Worm (Caenorhabditis elegans) whole organism, L4 larva: ENCODE results near the gene F59B1.4.
"Not testable (repeated sequence)": the region's sequence is repeated elsewhere in the genome, so short reads cannot be mapped to it uniquely, and the experiment has no call there.

ENCODE experiments used
- Y105C5A.15 ChIP-seq: fragments of 200-800 bp; sonication (Bioruptor generic); IDR thresholded peaks from 2 replicates; pipeline ENCODE4 v1.3.6; 2022; ENCODE audit warnings: missing genetic modification characterization, missing compliant biosample characterization
- ZK337.2 ChIP-seq: fragments of 200-800 bp; sonication (Bioruptor generic); IDR thresholded peaks from 2 replicates; pipeline ENCODE4 v1.3.6; 2022; ENCODE audit warnings: missing genetic modification reagents, missing genetic modification characterization, missing compliant biosample characterization
- ZK546.5 ChIP-seq, 2 experiments: sonication (generic microtip); optimal IDR thresholded peaks; 2 replicates each; lab custom pipeline; 2017; ENCODE audit warnings: missing biosample characterization in 2 of 2, missing genetic modification characterization in 2 of 2
- aha-1 ChIP-seq: fragments of 150-350 bp; peaks from one replicate; lab custom pipeline; 2014; ENCODE audit warnings: missing biosample characterization, missing genetic modification characterization
- ama-1 ChIP-seq: fragments of 150-350 bp; optimal IDR thresholded peaks from 2 replicates; lab custom pipeline; 2014; ENCODE audit warnings: inconsistent platforms, mixed read lengths
- arid-1 ChIP-seq: fragments of 200-800 bp; sonication (Bioruptor generic); conservative IDR thresholded peaks from 2 replicates; pipeline ENCODE4 v1.3.6; 2022; ENCODE audit warnings: missing genetic modification reagents, missing genetic modification characterization, missing compliant biosample characterization
- attf-4 ChIP-seq: sonication (generic microtip); optimal IDR thresholded peaks from 3 replicates; lab custom pipeline; 2017; ENCODE audit warnings: missing biosample characterization, missing genetic modification characterization
- ceh-20 ChIP-seq: fragments of 200-800 bp; sonication (Bioruptor generic); IDR thresholded peaks from 2 replicates; pipeline ENCODE4 v1.3.6; 2022; ENCODE audit warnings: missing genetic modification reagents, missing genetic modification characterization, missing compliant biosample characterization
- daf-12 ChIP-seq: fragments of 150-350 bp; optimal IDR thresholded peaks from 2 replicates; lab custom pipeline; 2014; ENCODE audit warnings: missing biosample characterization, missing genetic modification reagents, missing genetic modification characterization
- daf-16 ChIP-seq, 3 experiments: sonication (generic microtip); optimal IDR thresholded peaks; 2 replicates each; lab custom pipeline; 2016 to 2017; ENCODE audit warnings: missing genetic modification characterization in 3 of 3, missing genetic modification reagents in 3 of 3, mild to moderate bottlenecking in 2 of 3, missing compliant biosample characterization in 2 of 3, missing biosample characterization in 1 of 3, moderate library complexity in 1 of 3
- dmd-6 ChIP-seq: fragments of 200-800 bp; sonication (Bioruptor generic); IDR thresholded peaks from 2 replicates; pipeline ENCODE4 v1.3.6; 2022; ENCODE audit warnings: missing genetic modification reagents, missing genetic modification characterization, missing compliant biosample characterization
- duxl-1 ChIP-seq: sonication (generic microtip); optimal IDR thresholded peaks from 2 replicates; lab custom pipeline; 2016; ENCODE audit warnings: mild to moderate bottlenecking, missing genetic modification characterization, moderate library complexity, missing compliant biosample characterization; ENCODE audit not compliant: poor library complexity
- dve-1 ChIP-seq: sonication (generic microtip); optimal IDR thresholded peaks from 2 replicates; lab custom pipeline; 2017; ENCODE audit warnings: antibody characterized with exemption, mild to moderate bottlenecking, missing genetic modification characterization, missing compliant biosample characterization; ENCODE audit not compliant: insufficient read depth
- hif-1 ChIP-seq, 2 experiments: sonication (generic microtip); optimal IDR thresholded peaks; 2 replicates each; lab custom pipeline; 2016 to 2017; ENCODE audit warnings: missing compliant biosample characterization in 2 of 2, missing genetic modification characterization in 2 of 2, missing genetic modification reagents in 2 of 2, missing genotype in 2 of 2, mild to moderate bottlenecking in 1 of 2
- hmg-1.1 ChIP-seq: fragments of 200-800 bp; sonication (Bioruptor generic); IDR thresholded peaks from 2 replicates; pipeline ENCODE4 v1.3.6; 2022; ENCODE audit warnings: missing genetic modification reagents, missing genetic modification characterization, missing compliant biosample characterization
- jun-1 ChIP-seq: fragments of 150-350 bp; optimal IDR thresholded peaks from 2 replicates; lab custom pipeline; 2014; ENCODE audit warnings: missing biosample characterization, missing genetic modification reagents, missing genetic modification characterization
- lin-39 ChIP-seq: fragments of 150-350 bp; optimal IDR thresholded peaks from 2 replicates; lab custom pipeline; 2014; ENCODE audit warnings: missing biosample characterization, missing genetic modification reagents, missing genetic modification characterization
- lir-3 ChIP-seq: sonication (generic microtip); optimal IDR thresholded peaks from 2 replicates; lab custom pipeline; 2016; ENCODE audit warnings: mild to moderate bottlenecking, missing genetic modification characterization, missing compliant biosample characterization
- mdl-1 ChIP-seq, 2 experiments: fragments of 150-350 bp in 1 of 2; sonication (generic microtip) in 1 of 2; optimal IDR thresholded peaks; 2 replicates each; lab custom pipeline; 2014 to 2017; ENCODE audit warnings: missing biosample characterization in 2 of 2, missing genetic modification characterization in 2 of 2
- mdt-29 ChIP-seq: fragments of 200-800 bp; sonication (Bioruptor generic); IDR thresholded peaks from 2 replicates; pipeline ENCODE4 v1.3.6; 2022; ENCODE audit warnings: missing genetic modification reagents, missing genetic modification characterization, missing compliant biosample characterization
- mxl-2 ChIP-seq: fragments of 200-800 bp; sonication (Bioruptor generic); conservative IDR thresholded peaks from 2 replicates; pipeline ENCODE4 v1.3.6; 2022; ENCODE audit warnings: missing genetic modification reagents, missing genetic modification characterization, missing compliant biosample characterization
- mxl-3 ChIP-seq: fragments of 200-800 bp; sonication (Bioruptor generic); optimal IDR thresholded peaks from 2 replicates; lab custom pipeline; 2018; ENCODE audit warnings: mild to moderate bottlenecking, missing genetic modification characterization, missing compliant biosample characterization
- nhr-28 ChIP-seq: fragments of 150-350 bp; optimal IDR thresholded peaks from 2 replicates; lab custom pipeline; 2014; ENCODE audit warnings: missing biosample characterization, missing genetic modification characterization
- nhr-41 ChIP-seq: fragments of 200-800 bp; sonication (Bioruptor generic); IDR thresholded peaks from 2 replicates; pipeline ENCODE4 v1.3.6; 2022; ENCODE audit warnings: missing genetic modification reagents, missing genetic modification characterization, missing compliant biosample characterization
- nhr-76 ChIP-seq: fragments of 150-350 bp; optimal IDR thresholded peaks from 2 replicates; lab custom pipeline; 2014; ENCODE audit warnings: missing biosample characterization, missing genetic modification characterization
- saeg-2 ChIP-seq: fragments of 200-800 bp; sonication (Bioruptor generic); IDR thresholded peaks from 2 replicates; pipeline ENCODE4 v1.3.6; 2022; ENCODE audit warnings: missing genetic modification reagents, missing genetic modification characterization, missing compliant biosample characterization
- sdz-12 ChIP-seq: fragments of 200-800 bp; sonication (Bioruptor generic); optimal IDR thresholded peaks from 2 replicates; lab custom pipeline; 2018; ENCODE audit warnings: mild to moderate bottlenecking, missing genetic modification characterization, missing compliant biosample characterization
- skn-1 ChIP-seq: fragments of 150-350 bp; optimal IDR thresholded peaks from 2 replicates; lab custom pipeline; 2014; ENCODE audit warnings: missing biosample characterization, missing genetic modification characterization
- unc-130 ChIP-seq: sonication (generic microtip); optimal IDR thresholded peaks from 2 replicates; lab custom pipeline; 2016; ENCODE audit warnings: missing genetic modification reagents, missing genetic modification characterization, missing compliant biosample characterization
- zfp-3 ChIP-seq: fragments of 200-800 bp; sonication (Bioruptor generic); conservative IDR thresholded peaks from 2 replicates; pipeline ENCODE4 v1.3.6; 2022; ENCODE audit warnings: missing genetic modification reagents, missing genetic modification characterization, missing compliant biosample characterization
- zip-11 ChIP-seq: fragments of 200-800 bp; sonication (Bioruptor generic); IDR thresholded peaks from 2 replicates; pipeline ENCODE4 v1.3.6; 2022; ENCODE audit warnings: missing genetic modification characterization, missing compliant biosample characterization
- ztf-7 ChIP-seq: fragments of 150-350 bp; optimal IDR thresholded peaks from 2 replicates; lab custom pipeline; 2014; ENCODE audit warnings: missing biosample characterization, missing genetic modification characterization

F59B1.4 gene

DNA sequence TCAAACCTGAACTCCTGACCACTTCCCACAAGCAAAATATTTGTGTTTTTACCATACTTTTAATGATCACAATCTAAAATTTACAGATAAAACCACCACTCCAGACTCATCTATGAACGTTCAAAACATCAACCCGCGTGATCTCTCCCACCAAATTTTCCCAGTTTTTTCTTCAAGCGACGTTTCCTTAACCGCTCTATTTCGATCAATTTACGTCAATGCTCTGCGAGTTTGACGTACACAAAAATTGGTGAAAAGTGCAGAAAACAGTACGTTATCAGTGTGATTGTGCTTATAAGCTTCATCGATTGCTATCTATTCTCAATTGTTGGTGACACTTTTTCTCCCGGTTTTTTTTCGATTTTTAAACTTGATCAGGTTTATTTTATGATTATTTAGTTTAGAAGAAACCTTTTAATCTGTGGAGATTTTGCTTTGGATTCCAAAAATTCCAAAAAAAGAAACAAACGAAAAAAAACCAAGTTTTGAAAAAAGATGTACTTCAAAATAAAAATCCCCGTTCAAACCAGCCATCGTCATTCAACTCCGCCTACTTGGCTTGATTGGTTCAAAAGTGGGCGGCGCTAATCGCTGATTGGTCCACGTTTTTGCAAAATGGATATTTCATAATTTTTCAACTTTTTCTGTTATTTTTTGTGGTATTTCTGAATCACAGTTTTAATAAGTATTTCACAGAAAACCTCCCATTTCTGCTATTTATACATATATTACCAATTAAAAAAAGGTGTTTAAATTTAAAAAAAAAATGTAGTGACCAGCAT lies 5.6 kb upstream of the F59B1.4 start (continued):
- TF ChIP-seq nhr-28 (tag; lab: Kevin White, UChicago) (peak; percentile 67), zip-11 (GFP tag; lab: Robert Waterston, UW) (no peak)

DNA sequence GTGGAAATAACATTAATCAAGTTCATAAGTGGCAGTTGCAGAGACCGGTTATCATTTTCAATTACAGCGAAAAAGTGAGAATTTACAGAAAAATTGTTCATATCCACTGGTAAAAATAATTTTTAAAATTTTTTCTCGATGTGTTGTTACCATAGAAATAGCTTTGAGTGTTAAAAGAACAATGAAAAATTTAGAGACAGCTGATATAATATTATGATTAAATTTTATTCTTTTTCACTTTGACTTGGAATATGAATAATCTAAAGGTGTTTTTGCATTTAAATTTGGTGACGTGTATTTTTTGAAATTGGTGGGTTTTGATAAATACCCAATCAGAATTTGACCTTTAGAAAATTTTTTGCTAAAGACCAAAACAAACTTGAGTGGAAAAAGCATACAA lies 4.7 kb upstream of the F59B1.4 start, which contains the start of gene F59B1.6:
TSS of gene F59B1.6 (minus strand) at position 101 of the 400 bp plus-strand sequence.
- TF ChIP-seq zip-11 (GFP tag; lab: Robert Waterston, UW) (no peak), mdt-29 (GFP tag; lab: Robert Waterston, UW) (no peak), ZK546.5 (tag; optimal IDR thresholded peaks at IDR 0.05; lab: Kevin White, UChicago) (no peak), dve-1 (no peak), ceh-20 (GFP tag; lab: Robert Waterston, UW) (no peak), jun-1 (tag; lab: Kevin White, UChicago) (no peak), hif-1 (tag; optimal IDR thresholded peaks at IDR 0.05; lab: Kevin White, UChicago) (no peak), unc-130 (GFP tag; lab: Kevin White, UChicago) (no peak), skn-1 (tag; lab: Kevin White, UChicago) (no peak), ztf-7 (tag; lab: Kevin White, UChicago) (no peak), ZK337.2 (no peak), lir-3 (tag; lab: Kevin White, UChicago) (no peak), daf-12 (tag; lab: Kevin White, UChicago) (no peak), duxl-1 (tag; lab: Kevin White, UChicago) (no peak), nhr-76 (no peak), hmg-1.1 (GFP tag; lab: Robert Waterston, UW) (no peak), arid-1 (GFP tag; lab: Robert Waterston, UW) (no peak)

DNA sequence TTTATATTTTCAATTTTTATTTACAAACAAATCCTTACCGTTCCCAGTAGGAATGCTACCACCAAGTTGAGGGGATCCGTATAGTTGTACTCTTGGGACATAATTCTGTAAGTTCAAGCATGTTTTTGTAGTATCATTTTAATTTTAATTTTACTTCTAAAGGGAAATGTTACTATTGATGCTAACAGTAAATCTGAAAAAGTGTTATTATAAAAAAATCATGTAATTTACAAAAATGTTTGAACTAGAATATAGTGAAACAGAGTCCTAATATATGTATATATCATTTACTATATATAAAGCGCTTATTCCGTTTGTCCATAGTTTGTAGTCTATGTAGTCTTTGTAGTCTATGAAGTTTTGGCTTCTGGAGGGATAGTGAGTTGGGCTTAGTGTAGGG lies 6.2 kb downstream of the F59B1.4 start, which contains the start of gene srx-93:
TSS of gene srx-93 (minus strand) at position 101 of the 400 bp plus-strand sequence.
- not testable (repeated sequence) for TF ChIP-seq lir-3 (tag; lab: Kevin White, UChicago); saeg-2 (GFP tag; lab: Robert Waterston, UW); lin-39

DNA sequence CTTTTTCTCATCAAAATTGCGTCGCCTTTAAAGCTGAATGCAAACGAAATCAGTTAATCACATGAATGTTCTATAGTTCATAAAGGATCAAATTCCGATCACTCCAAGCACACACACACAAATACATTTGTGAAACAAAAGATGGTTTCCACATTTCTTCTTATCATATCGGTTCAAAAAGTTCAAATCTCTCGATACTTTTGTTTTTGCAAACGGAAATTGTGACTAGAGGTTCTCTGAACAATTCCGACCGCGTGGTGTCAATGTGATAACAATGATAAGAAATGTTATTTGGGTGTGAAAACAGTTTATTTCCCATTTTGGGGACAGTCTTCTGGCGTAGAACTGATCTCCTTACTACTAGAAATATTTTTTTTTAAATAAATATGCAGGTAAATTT lies 10.0 kb downstream of the F59B1.4 start:
- TF ChIP-seq nhr-28 (tag; lab: Kevin White, UChicago) (peak; percentile 93), dmd-6 (GFP tag; lab: Robert Waterston, UW) (0 out of 2 replicates have a peak, but pooled peaks have one; percentile 17), mdl-1 (tag; optimal IDR thresholded peaks at IDR 0.05; lab: Kevin White, UChicago) (peak in 1 of 2 experiments; percentile 46), nhr-41 (GFP tag; lab: Robert Waterston, UW) (no peak), mxl-3 (GFP tag; lab: Kevin White, UChicago) (peak; percentile 33), daf-16 (GFP tag; optimal IDR thresholded peaks at IDR 0.05; lab: Kevin White, UChicago) (no peak), daf-16 (tag; optimal IDR thresholded peaks at IDR 0.05; lab: Kevin White, UChicago) (no peak), Y105C5A.15 (GFP tag; lab: Robert Waterston, UW) (no peak), zfp-3 (no peak), mxl-2 (GFP tag; lab: Robert Waterston, UW) (no peak)

DNA sequence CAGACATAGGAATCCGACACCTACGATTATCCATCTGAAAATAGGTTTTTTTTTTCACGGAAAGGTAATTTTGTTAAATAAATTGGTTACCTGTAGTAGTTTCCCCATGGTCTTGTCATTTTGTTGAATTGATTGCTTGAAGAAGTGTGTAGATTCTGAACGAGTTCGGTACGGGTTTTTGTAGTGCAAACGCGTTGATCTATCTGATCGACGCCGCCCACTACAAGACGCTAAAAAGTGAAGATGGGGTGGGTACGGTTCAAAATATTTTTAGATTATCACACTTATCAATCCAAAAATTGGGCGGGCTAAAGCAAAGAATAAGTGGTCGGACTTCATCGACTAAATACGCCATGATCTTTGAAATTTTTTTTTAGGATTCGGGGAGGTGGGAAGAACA lies 12.4 kb downstream of the F59B1.4 start, which contains the start of gene T22F3.11:
TSS of gene T22F3.11 (minus strand) at position 157 of the 400 bp plus-strand sequence.
- no peak for TF ChIP-seq attf-4 (tag; lab: Kevin White, UChicago)
- peak; percentile 78 for TF ChIP-seq nhr-28 (tag; lab: Kevin White, UChicago)
- TF ChIP-seq sdz-12 (GFP tag; lab: Kevin White, UChicago), result no peak
- TF ChIP-seq ama-1 (lab: Kevin White, UChicago), result no peak
- TF ChIP-seq aha-1 (tag; lab: Kevin White, UChicago), result peak; percentile 56
